Fruit fly (Drosophila melanogaster): ENCODE results near the gene Kcmf1.

DNA sequence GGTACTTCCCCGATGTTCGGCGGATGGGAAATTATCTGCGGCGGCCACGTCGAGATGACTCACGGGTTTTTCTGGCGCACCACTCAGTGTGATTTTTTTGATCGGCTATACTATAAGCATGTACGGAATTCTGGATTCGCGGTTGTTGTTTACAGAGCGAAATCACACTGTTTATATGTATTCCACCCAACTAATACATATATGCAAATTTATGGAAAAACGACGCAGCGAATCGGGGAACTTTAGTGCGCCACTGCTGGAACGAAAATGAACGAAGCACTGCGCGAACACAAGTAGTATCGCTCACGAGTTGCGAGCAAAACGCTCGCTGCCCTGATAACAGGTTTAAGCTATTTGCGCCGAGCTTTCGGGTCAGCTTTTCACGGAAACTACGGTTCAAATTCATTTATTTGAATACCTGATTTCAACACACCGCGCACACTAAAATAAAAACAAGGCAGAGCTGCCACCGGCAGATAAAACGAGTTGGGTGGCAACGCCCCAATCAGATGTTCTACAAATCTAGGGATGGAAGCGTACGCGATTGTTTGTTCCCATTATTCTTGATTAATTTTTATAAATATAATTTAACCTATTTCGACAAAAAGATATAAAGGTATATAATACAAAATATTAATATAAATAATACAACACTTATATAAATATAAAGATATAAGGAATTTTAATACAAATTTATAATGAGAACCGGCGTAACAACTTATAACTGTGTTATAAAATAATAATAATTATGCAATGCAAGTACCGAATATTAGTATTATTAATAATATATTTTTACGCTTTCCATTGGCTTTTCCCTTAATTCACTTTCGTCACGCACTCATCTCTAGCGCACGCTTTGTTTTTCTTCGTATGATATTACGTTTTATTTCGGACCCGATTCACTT is 33.1 kb upstream of the Kcmf1 start, which contains the start of gene Rel:
- TF ChIP-seq ovo (GFP tag; optimal IDR thresholded peaks at IDR 0.05) (no peak), tj (GFP tag; optimal IDR thresholded peaks at IDR 0.05) (no peak), cic (GFP tag; optimal IDR thresholded peaks at IDR 0.05) (peak; percentile 97), bab1 (GFP tag; optimal IDR thresholded peaks at IDR 0.05) (peak; percentile 76), CG5204 (GFP tag; optimal IDR thresholded peaks at IDR 0.05) (no peak), cnc (optimal IDR thresholded peaks at IDR 0.05) (peak in 1 of 2 experiments; percentile 13), Mnt (GFP tag; optimal IDR thresholded peaks at IDR 0.05) (peak; percentile 92), kay (GFP tag; ENCODE audit: borderline replicate concordance) (peak; percentile 99), Crg-1 (GFP tag; optimal IDR thresholded peaks at IDR 0.05) (peak; percentile 80), pad (GFP tag; optimal IDR thresholded peaks at IDR 0.05) (peak; percentile 41), toe (GFP tag; optimal IDR thresholded peaks at IDR 0.05) (no peak), CG11617 (GFP tag; optimal IDR thresholded peaks at IDR 0.05) (peak; percentile 72), CG12768 (GFP tag; optimal IDR thresholded peaks at IDR 0.05) (peak; percentile 63), CG7101 (tag; optimal IDR thresholded peaks at IDR 0.05) (peak; percentile 78)
